Fruit fly (Drosophila melanogaster): ENCODE measurements around the gene Hs6st.
A peak's percentile ranks its signal among the peaks of the same experiment; 100 is the strongest.

Hs6st gene

dm6 chr3R:20021152-20021769, 12.9 kb upstream of the Hs6st start, which contains the start of the genes PIG-L and psidin:
Gene PIG-L (minus strand): TSS chr3R:20021338.
Gene psidin (plus strand): TSS chr3R:20021704.
- TF ChIP-seq Vsx2 (GFP tag; optimal IDR thresholded peaks at IDR 0.05; ENCODE audit: partially characterized antibody) (peak; percentile 21), Dif (GFP tag; optimal IDR thresholded peaks at IDR 0.05; ENCODE audit: partially characterized antibody) (no peak), sv (GFP tag; optimal IDR thresholded peaks at IDR 0.05) (peak; percentile 74), Jra (GFP tag; optimal IDR thresholded peaks at IDR 0.05) (no peak), jim (GFP tag; optimal IDR thresholded peaks at IDR 0.05) (no peak), pan (optimal IDR thresholded peaks at IDR 0.05) (no peak), brk (GFP tag; optimal IDR thresholded peaks at IDR 0.05) (no peak), fru (GFP tag; optimal IDR thresholded peaks at IDR 0.05) (peak; percentile 75), dmrt93B (GFP tag; optimal IDR thresholded peaks at IDR 0.05) (no peak), tai (GFP tag; optimal IDR thresholded peaks at IDR 0.05) (no peak), OdsH (GFP tag; optimal IDR thresholded peaks at IDR 0.05) (peak; percentile 81), sage (GFP tag; optimal IDR thresholded peaks at IDR 0.05) (no peak), N (GFP tag; optimal IDR thresholded peaks at IDR 0.05) (no peak), CrebA (GFP tag; optimal IDR thresholded peaks at IDR 0.05; ENCODE audit: borderline replicate concordance) (no peak), ey (GFP tag; optimal IDR thresholded peaks at IDR 0.05) (peak; percentile 82), h (GFP tag; optimal IDR thresholded peaks at IDR 0.05) (no peak), Hnf4 (GFP tag; optimal IDR thresholded peaks at IDR 0.05) (no peak), Dfd (GFP tag; optimal IDR thresholded peaks at IDR 0.05) (no peak), Hr83 (GFP tag; optimal IDR thresholded peaks at IDR 0.05; ENCODE audit: poor library complexity, severe bottlenecking) (peak; percentile 69), dl (GFP tag; optimal IDR thresholded peaks at IDR 0.05; ENCODE audit: insufficient read depth in 1 of 2, partially characterized antibody in 2 of 2) (no peak), Hr78 (GFP tag; optimal IDR thresholded peaks at IDR 0.05) (no peak), Myc (optimal IDR thresholded peaks at IDR 0.05) (no peak), woc (GFP tag; optimal IDR thresholded peaks at IDR 0.05) (peak; percentile 81), CG32264 (GFP tag; optimal IDR thresholded peaks at IDR 0.05) (no peak), Rel (GFP tag; optimal IDR thresholded peaks at IDR 0.05) (no peak), Rel (tag; optimal IDR thresholded peaks at IDR 0.05) (peak; percentile 35), dsf (GFP tag; optimal IDR thresholded peaks at IDR 0.05; ENCODE audit: borderline replicate concordance) (peak; percentile 72), usp (GFP tag; optimal IDR thresholded peaks at IDR 0.05) (no peak), GATAd (GFP tag; optimal IDR thresholded peaks at IDR 0.05) (peak; percentile 86), foxo (GFP tag; optimal IDR thresholded peaks at IDR 0.05) (peak in 1 of 2 experiments; percentile 81), Sp1 (GFP tag; optimal IDR thresholded peaks at IDR 0.05) (peak; percentile 84), CG9705 (GFP tag; optimal IDR thresholded peaks at IDR 0.05) (peak; percentile 51), lola (GFP tag; optimal IDR thresholded peaks at IDR 0.05) (no peak), Mio (GFP tag; optimal IDR thresholded peaks at IDR 0.05) (peak; percentile 25), Abd-B (GFP tag; optimal IDR thresholded peaks at IDR 0.05) (no peak), psq (GFP tag; optimal IDR thresholded peaks at IDR 0.05) (peak; percentile 78), br (GFP tag; optimal IDR thresholded peaks at IDR 0.05) (peak; percentile 80), rgr (GFP tag; optimal IDR thresholded peaks at IDR 0.05) (peak; percentile 88), HLH106 (tag; optimal IDR thresholded peaks at IDR 0.05) (peak; percentile 91)

DNA sequence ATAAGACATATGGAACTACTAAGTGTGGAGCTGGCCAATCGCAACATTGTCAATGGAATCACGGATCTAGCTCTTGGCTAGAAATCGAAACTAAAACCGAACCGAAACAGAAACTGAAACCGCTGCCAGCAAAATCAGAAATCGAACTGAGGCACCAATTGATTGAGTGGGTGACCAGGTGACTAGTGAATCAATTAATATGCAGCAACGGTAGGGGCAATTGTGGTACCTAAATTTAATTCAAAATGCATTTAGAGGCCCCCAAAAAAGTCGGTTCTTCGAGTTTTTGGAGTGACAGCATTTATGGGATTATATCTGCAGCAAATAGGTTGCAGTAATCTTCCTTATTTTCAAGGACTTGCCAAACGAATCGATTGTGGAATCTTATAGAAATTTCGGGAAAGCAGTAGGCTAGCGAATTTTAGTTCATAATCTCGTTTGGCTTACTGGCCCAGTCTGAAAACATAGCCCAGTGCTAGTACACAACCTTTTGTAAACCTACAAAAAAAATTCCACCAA, 5.2 kb upstream of the Hs6st start, which contains the start of the genes CG17190 and CG4836:
Gene CG17190, minus strand, starts transcription at position 101 of the 519 bp plus-strand sequence.
Gene CG4836, plus strand, starts transcription at position 469 of the 519 bp plus-strand sequence.
- TF ChIP-seq Mio (GFP tag; optimal IDR thresholded peaks at IDR 0.05) (no peak), pan (optimal IDR thresholded peaks at IDR 0.05) (no peak), psq (GFP tag; optimal IDR thresholded peaks at IDR 0.05) (no peak), br (GFP tag; optimal IDR thresholded peaks at IDR 0.05) (no peak), tai (GFP tag; optimal IDR thresholded peaks at IDR 0.05) (no peak), fru (GFP tag; optimal IDR thresholded peaks at IDR 0.05) (no peak), HLH106 (tag; optimal IDR thresholded peaks at IDR 0.05) (no peak), Hr78 (GFP tag; optimal IDR thresholded peaks at IDR 0.05) (no peak), usp (GFP tag; optimal IDR thresholded peaks at IDR 0.05) (no peak)

Measured in whole organism, wandering third instar larva.